Worm (Caenorhabditis elegans) whole organism, young adult: ENCODE results near the gene nars-2.

Experiments
- B0261.1 ChIP-seq: sonication (generic microtip); optimal IDR thresholded peaks from 2 replicates; lab custom pipeline; 2016; ENCODE audit warnings: mild to moderate bottlenecking, missing genetic modification characterization, moderate library complexity, missing compliant biosample characterization
- B0336.3 ChIP-seq: fragments of 200-800 bp; sonication (Bioruptor generic); IDR thresholded peaks from 2 replicates; pipeline ENCODE4 v1.3.6; 2022; ENCODE audit warnings: missing genetic modification characterization, missing compliant biosample characterization
- C17E4.6 ChIP-seq: fragments of 200-800 bp; sonication (Bioruptor generic); IDR thresholded peaks from 2 replicates; pipeline ENCODE4 v1.3.6; 2022; ENCODE audit warnings: missing genetic modification reagents, missing genetic modification characterization, missing compliant biosample characterization
- F10E7.11 ChIP-seq: sonication (generic microtip); optimal IDR thresholded peaks from 2 replicates; lab custom pipeline; 2017; ENCODE audit warnings: mild to moderate bottlenecking, missing genetic modification characterization, moderate library complexity, missing compliant biosample characterization
- F37B4.10 ChIP-seq: fragments of 200-800 bp; sonication (Bioruptor generic); IDR thresholded peaks from 2 replicates; pipeline ENCODE4 v1.3.6; 2022; ENCODE audit warnings: missing genetic modification characterization, missing compliant biosample characterization
- F39B2.1 ChIP-seq: fragments of 200-800 bp; sonication (Bioruptor generic); IDR thresholded peaks from 2 replicates; pipeline ENCODE4 v1.3.6; 2022; ENCODE audit warnings: missing genetic modification reagents, missing genetic modification characterization, missing compliant biosample characterization
- K12H6.12 ChIP-seq: fragments of 200-800 bp; sonication (Bioruptor generic); optimal IDR thresholded peaks from 2 replicates; lab custom pipeline; 2018; ENCODE audit warnings: mild to moderate bottlenecking, missing genetic modification characterization, missing compliant biosample characterization
- Y79H2A.3 ChIP-seq: fragments of 200-800 bp; sonication (Bioruptor generic); conservative IDR thresholded peaks from 2 replicates; pipeline ENCODE4 v1.3.6; 2022; ENCODE audit warnings: missing genetic modification reagents, missing genetic modification characterization, missing compliant biosample characterization
- aptf-3 ChIP-seq: fragments of 200-800 bp; sonication (Bioruptor generic); IDR thresholded peaks from 2 replicates; pipeline ENCODE4 v1.3.6; 2022; ENCODE audit warnings: missing genetic modification characterization, missing compliant biosample characterization
- cebp-1 ChIP-seq, 2 experiments: fragments of 200-800 bp in 1 of 2; sonication (Bioruptor generic) in 1 of 2; sonication (generic microtip) in 1 of 2; IDR thresholded peaks in 1 of 2; optimal IDR thresholded peaks in 1 of 2; 2 replicates each; pipeline versions ENCODE4 v1.3.6 to Lab custom; 2017 to 2022; ENCODE audit warnings: missing compliant biosample characterization in 2 of 2, missing genetic modification characterization in 2 of 2, mild to moderate bottlenecking in 1 of 2, missing genetic modification reagents in 1 of 2, moderate library complexity in 1 of 2
- ceh-91 ChIP-seq: fragments of 200-800 bp; sonication (Bioruptor generic); IDR thresholded peaks from 2 replicates; pipeline ENCODE4 v1.3.6; 2022; ENCODE audit warnings: missing genetic modification reagents, missing genetic modification characterization, missing compliant biosample characterization
- dpl-1 ChIP-seq: fragments of 150-350 bp; optimal IDR thresholded peaks from 2 replicates; lab custom pipeline; 2014; ENCODE audit warnings: missing biosample characterization, missing genetic modification reagents, missing genetic modification characterization
- egrh-3 ChIP-seq: fragments of 200-800 bp; sonication (Bioruptor generic); IDR thresholded peaks from 2 replicates; pipeline ENCODE4 v1.3.6; 2022; ENCODE audit warnings: missing genetic modification reagents, missing genetic modification characterization, missing compliant biosample characterization
- hmg-1.2 ChIP-seq: fragments of 200-800 bp; sonication (Bioruptor generic); IDR thresholded peaks from 2 replicates; pipeline ENCODE4 v1.3.6; 2022; ENCODE audit warnings: missing genetic modification reagents, missing genetic modification characterization, missing compliant biosample characterization
- hrde-1 ChIP-seq: sonication (generic microtip); optimal IDR thresholded peaks from 2 replicates; lab custom pipeline; 2016; ENCODE audit warnings: missing genetic modification characterization, mild to moderate bottlenecking, missing compliant biosample characterization, moderate library complexity, missing genotype, missing genetic modification reagents, borderline replicate concordance
- lag-1 ChIP-seq: fragments of 200-800 bp; sonication (Bioruptor generic); IDR thresholded peaks from 2 replicates; pipeline ENCODE4 v1.3.6; 2022; ENCODE audit warnings: missing genetic modification reagents, missing genetic modification characterization, missing compliant biosample characterization
- madf-3 ChIP-seq: fragments of 200-800 bp; sonication (Bioruptor generic); IDR thresholded peaks from 2 replicates; pipeline ENCODE4 v1.3.6; 2022; ENCODE audit warnings: missing genetic modification reagents, missing genetic modification characterization, missing compliant biosample characterization
- madf-6 ChIP-seq: fragments of 200-800 bp; sonication (Bioruptor generic); IDR thresholded peaks from 2 replicates; pipeline ENCODE4 v1.3.6; 2022; ENCODE audit warnings: missing genetic modification reagents, missing genetic modification characterization, missing compliant biosample characterization
- mcd-1 ChIP-seq: fragments of 200-800 bp; sonication (Bioruptor generic); IDR thresholded peaks from 2 replicates; pipeline ENCODE4 v1.3.6; 2022; ENCODE audit warnings: missing genetic modification reagents, missing genetic modification characterization, missing compliant biosample characterization
- mel-28 ChIP-seq: sonication (generic microtip); optimal IDR thresholded peaks from 2 replicates; lab custom pipeline; 2016; ENCODE audit warnings: borderline replicate concordance, mild to moderate bottlenecking, missing genetic modification characterization, missing compliant biosample characterization
- mxl-1 ChIP-seq: sonication (generic microtip); optimal IDR thresholded peaks from 2 replicates; lab custom pipeline; 2016; ENCODE audit warnings: missing genetic modification characterization, missing compliant biosample characterization
- nfya-2 ChIP-seq: fragments of 200-800 bp; sonication (Bioruptor generic); IDR thresholded peaks from 2 replicates; pipeline ENCODE4 v1.3.6; 2022; ENCODE audit warnings: missing genetic modification reagents, missing genetic modification characterization, missing compliant biosample characterization
- nhr-120 ChIP-seq: fragments of 200-800 bp; sonication (Bioruptor generic); IDR thresholded peaks from 2 replicates; pipeline ENCODE4 v1.3.6; 2022; ENCODE audit warnings: missing genetic modification characterization, missing compliant biosample characterization
- nhr-80 ChIP-seq: sonication (generic microtip); optimal IDR thresholded peaks from 2 replicates; lab custom pipeline; 2016; ENCODE audit warnings: missing genetic modification characterization, missing compliant biosample characterization
- nhr-90 ChIP-seq: sonication (generic microtip); optimal IDR thresholded peaks from 2 replicates; lab custom pipeline; 2016; ENCODE audit warnings: missing genotype, mild to moderate bottlenecking, missing genetic modification characterization, missing compliant biosample characterization
- pha-4 ChIP-seq: fragments of 150-350 bp; sonication (generic microtip); optimal IDR thresholded peaks from 2 replicates; lab custom pipeline; 2014; ENCODE audit warnings: missing biosample characterization, missing genetic modification reagents, missing genetic modification characterization
- rec-8 ChIP-seq, 2 experiments: sonication (generic microtip); optimal IDR thresholded peaks; 2 replicates each; lab custom pipeline; 2016; ENCODE audit warnings: mild to moderate bottlenecking in 2 of 2, missing genetic modification characterization in 2 of 2, missing genetic modification reagents in 2 of 2, missing genotype in 2 of 2, missing biosample characterization in 1 of 2, missing compliant biosample characterization in 1 of 2, moderate library complexity in 1 of 2
- rpc-1 ChIP-seq, 2 experiments: fragments of 150-350 bp in 1 of 2; sonication (generic microtip) in 1 of 2; optimal IDR thresholded peaks; 2 replicates each; lab custom pipeline; 2014 to 2018; ENCODE audit warnings: missing biosample characterization in 1 of 2, missing genetic modification characterization in 1 of 2, missing genetic modification reagents in 1 of 2, missing genotype in 1 of 2
- snpc-1.1 ChIP-seq: sonication (generic microtip); optimal IDR thresholded peaks from 2 replicates; lab custom pipeline; 2017; ENCODE audit warnings: missing genetic modification characterization, mild to moderate bottlenecking, missing compliant biosample characterization, antibody characterized with exemption, moderate library complexity, missing genotype, missing genetic modification reagents; ENCODE audit not compliant: insufficient read depth
- snpc-4 ChIP-seq, 5 experiments: fragments of 150-350 bp in 1 of 5; sonication (generic microtip) in 4 of 5; optimal IDR thresholded peaks; 2 replicates each; lab custom pipeline; 2014 to 2018; ENCODE audit warnings: missing genetic modification characterization in 5 of 5, missing biosample characterization in 3 of 5, antibody characterized with exemption in 2 of 5, mild to moderate bottlenecking in 2 of 5, missing compliant biosample characterization in 2 of 5, missing genotype in 2 of 5, moderate library complexity in 2 of 5, missing genetic modification reagents in 1 of 5
- tbp1 ChIP-seq: fragments of 200-800 bp; sonication (Bioruptor generic); optimal IDR thresholded peaks from 2 replicates; lab custom pipeline; 2018; ENCODE audit warnings: mild to moderate bottlenecking, missing genetic modification characterization, missing compliant biosample characterization
- zfh-2 ChIP-seq: fragments of 200-800 bp; sonication (Bioruptor generic); conservative IDR thresholded peaks from 2 replicates; pipeline ENCODE4 v1.3.6; 2022; ENCODE audit warnings: missing genetic modification reagents, missing genetic modification characterization, missing compliant biosample characterization
- ztf-22 ChIP-seq: fragments of 200-800 bp; sonication (Bioruptor generic); optimal IDR thresholded peaks from 2 replicates; lab custom pipeline; 2018; ENCODE audit warnings: mild to moderate bottlenecking, missing genetic modification characterization, moderate library complexity, missing compliant biosample characterization
- ztf-6 ChIP-seq: fragments of 200-800 bp; sonication (Bioruptor generic); IDR thresholded peaks from 2 replicates; pipeline ENCODE4 v1.3.6; 2022; ENCODE audit warnings: missing genetic modification reagents, missing genetic modification characterization, missing compliant biosample characterization

Gene nars-2

DNA sequence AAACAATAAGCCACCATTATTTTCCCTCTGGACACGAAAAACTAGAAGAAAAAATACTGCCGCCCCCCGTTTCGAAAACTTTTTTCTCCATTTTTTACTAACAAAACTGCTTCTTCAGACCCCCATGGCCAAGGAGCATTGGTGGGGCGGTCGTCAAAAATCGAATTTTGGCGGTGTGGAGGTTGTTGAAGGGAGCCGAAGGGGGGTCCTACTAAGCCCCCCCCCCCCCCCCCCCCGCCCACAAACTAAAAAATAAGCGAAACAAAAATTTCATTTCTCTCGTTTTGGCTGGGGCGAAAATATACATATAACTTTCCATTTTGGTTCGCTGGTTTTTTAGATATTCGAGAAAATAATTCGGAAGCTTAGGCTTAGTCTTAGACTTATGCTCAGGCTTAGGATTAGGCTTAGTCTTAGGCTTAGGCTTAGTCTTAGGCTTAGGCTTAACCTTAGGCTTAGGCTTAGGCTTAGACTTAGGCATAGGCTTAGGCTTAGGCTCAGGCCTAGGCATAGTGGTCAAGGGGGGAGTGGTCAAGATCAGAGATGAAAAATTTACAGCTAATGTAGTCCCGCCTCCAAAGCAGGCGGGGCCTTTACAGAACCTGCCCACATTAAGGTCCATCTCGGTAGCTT lies 25.8 kb downstream of the nars-2 start:
- TF ChIP-seq zfh-2 (GFP tag; lab: Robert Waterston, UW), result peak; percentile 75
- TF ChIP-seq egrh-3 (GFP tag; lab: Robert Waterston, UW), result peak; percentile 49; the same call in 1 of the 2 replicates
- TF ChIP-seq F10E7.11 (tag; lab: Kevin White, UChicago), result no peak

DNA sequence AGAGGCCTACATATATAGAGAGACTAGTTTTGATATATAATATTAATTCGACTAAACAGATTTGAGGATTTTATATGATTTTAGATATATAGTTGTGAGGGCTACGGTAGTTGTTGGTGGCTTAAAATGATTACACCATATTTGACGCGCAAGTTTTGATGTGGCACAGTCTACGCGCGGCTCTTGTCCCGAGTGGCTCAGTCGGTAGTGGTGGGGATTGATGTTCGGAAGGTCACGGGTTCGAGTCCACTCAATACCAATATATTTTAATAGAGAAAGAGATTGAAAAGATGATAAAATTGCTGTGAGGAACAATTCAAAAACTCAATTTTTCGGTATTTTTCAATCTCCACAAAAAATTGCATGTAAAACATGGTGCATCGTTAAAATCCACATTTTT lies 27.7 kb downstream of the nars-2 start:
- TF ChIP-seq ztf-6 (GFP tag; lab: Robert Waterston, UW) (no peak), nhr-80 (no peak), rec-8 (tag; optimal IDR thresholded peaks at IDR 0.05; lab: Kevin White, UChicago) (no peak), mel-28 (no peak), B0261.1 (tag; lab: Kevin White, UChicago) (peak; percentile 48), hrde-1 (tag; lab: Kevin White, UChicago) (no peak), ztf-22 (GFP tag; lab: Kevin White, UChicago) (no peak), lag-1 (GFP tag; lab: Robert Waterston, UW) (no peak), nhr-120 (GFP tag; lab: Robert Waterston, UW) (no peak), madf-6 (GFP tag; lab: Robert Waterston, UW) (no peak), cebp-1 (GFP tag; IDR thresholded peaks at IDR 0.05; lab: Robert Waterston, UW) (no peak), cebp-1 (tag; optimal IDR thresholded peaks at IDR 0.05; lab: Kevin White, UChicago) (no peak), F37B4.10 (GFP tag; lab: Robert Waterston, UW) (no peak), dpl-1 (no peak), K12H6.12 (tag; lab: Kevin White, UChicago) (no peak), tbp1 (GFP tag; lab: Kevin White, UChicago) (peak; percentile 75), rpc-1 (optimal IDR thresholded peaks at IDR 0.05; lab: Kevin White, UChicago) (peak; percentile 29), rpc-1 (tag; optimal IDR thresholded peaks at IDR 0.05; lab: Kevin White, UChicago) (peak; percentile 62), aptf-3 (no peak), mxl-1 (tag; lab: Kevin White, UChicago) (no peak), snpc-4 (GFP tag; optimal IDR thresholded peaks at IDR 0.05; lab: Kevin White, UChicago) (no peak), snpc-4 (tag; optimal IDR thresholded peaks at IDR 0.05; lab: Kevin White, UChicago) (no peak), nhr-90 (tag; lab: Kevin White, UChicago) (no peak), B0336.3 (GFP tag; lab: Robert Waterston, UW) (no peak)
- TF ChIP-seq, all 124 proteins: peak for 3

DNA sequence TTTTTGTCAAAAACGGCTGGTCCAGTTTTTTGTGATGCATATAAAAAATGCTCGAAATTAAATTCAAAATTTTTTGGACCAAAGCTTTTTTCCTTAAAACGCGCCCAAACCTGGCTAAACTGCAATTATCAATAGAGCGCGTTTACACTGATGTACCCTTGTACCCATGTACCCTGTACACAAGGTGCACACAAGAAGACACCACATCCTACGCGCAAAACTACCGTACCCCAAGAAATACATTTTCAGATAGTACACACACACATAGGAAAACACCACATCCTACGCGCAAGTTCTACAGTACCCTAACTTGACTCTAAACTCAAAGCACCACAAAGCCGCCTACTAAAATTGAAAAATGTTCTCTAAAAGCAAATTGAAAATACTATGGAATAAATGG lies 29.2 kb downstream of the nars-2 start:
- no peak for TF ChIP-seq F39B2.1 (GFP tag; lab: Robert Waterston, UW)
- no peak for TF ChIP-seq pha-4 (tag; lab: Kevin White, UChicago)
- no peak for TF ChIP-seq snpc-1.1 (tag; lab: Kevin White, UChicago)
- TF ChIP-seq Y79H2A.3 (GFP tag; lab: Robert Waterston, UW), result no peak
- 0 out of 2 replicates have a peak, but pooled peaks have one; percentile 20 for TF ChIP-seq mcd-1 (GFP tag; lab: Robert Waterston, UW)
- no peak for TF ChIP-seq rpc-1 (optimal IDR thresholded peaks at IDR 0.05; lab: Kevin White, UChicago)
- TF ChIP-seq rpc-1 (tag; optimal IDR thresholded peaks at IDR 0.05; lab: Kevin White, UChicago), result no peak
- TF ChIP-seq madf-3 (GFP tag; lab: Robert Waterston, UW), result no peak
- TF ChIP-seq ztf-6 (GFP tag; lab: Robert Waterston, UW), result no peak
- 0 out of 2 replicates have a peak, but pooled peaks have one; percentile 22 for TF ChIP-seq hmg-1.2 (GFP tag; lab: Robert Waterston, UW)
- no peak for TF ChIP-seq snpc-4 (GFP tag; optimal IDR thresholded peaks at IDR 0.05; lab: Kevin White, UChicago)
- TF ChIP-seq snpc-4 (tag; optimal IDR thresholded peaks at IDR 0.05; lab: Kevin White, UChicago), result no peak
- TF ChIP-seq C17E4.6 (GFP tag; lab: Robert Waterston, UW), result no peak
- no peak for TF ChIP-seq nfya-2 (GFP tag; lab: Robert Waterston, UW)
- no peak for TF ChIP-seq zfh-2 (GFP tag; lab: Robert Waterston, UW)
- no peak for TF ChIP-seq ceh-91 (GFP tag; lab: Robert Waterston, UW)
